Worm (Caenorhabditis elegans): ENCODE data around the gene C37C3.9.

Gene C37C3.9

DNA sequence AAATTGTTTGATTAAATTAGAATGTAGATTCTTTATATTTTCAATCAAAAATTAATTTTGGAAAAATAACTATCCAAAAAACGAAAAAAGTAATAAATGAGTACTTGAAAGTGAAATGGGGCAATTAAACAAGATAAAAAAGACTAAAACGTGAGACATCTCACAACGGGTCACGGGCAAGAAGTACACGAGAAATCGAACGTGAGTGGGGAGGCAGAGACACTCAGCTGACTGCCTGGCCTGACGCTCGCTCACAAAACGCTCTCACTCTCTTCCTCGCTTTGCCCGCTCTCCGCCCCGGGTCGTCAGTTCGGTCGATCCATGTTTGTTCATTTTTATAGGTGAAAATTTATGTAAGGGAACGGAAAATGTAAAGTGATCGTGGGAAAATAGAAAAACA, 6.2 kb downstream of the C37C3.9 start (continued):
- TF ChIP-seq nhr-6 (tag; optimal IDR thresholded peaks at IDR 0.05) (no peak), zip-11 (GFP tag; IDR thresholded peaks at IDR 0.05) (no peak), fkh-10 (GFP tag; optimal IDR thresholded peaks at IDR 0.05) (no peak), ZK546.5 (tag; optimal IDR thresholded peaks at IDR 0.05) (no peak), cey-2 (tag; optimal IDR thresholded peaks at IDR 0.05; ENCODE audit: borderline replicate concordance, insufficient read depth) (no peak), Y48G9A.11 (GFP tag; IDR thresholded peaks at IDR 0.05) (no peak), aha-1 (tag) (no peak), ZK337.2 (GFP tag; IDR thresholded peaks at IDR 0.05) (no peak), R02D3.7 (tag; optimal IDR thresholded peaks at IDR 0.05) (no peak), lsy-2 (tag; optimal IDR thresholded peaks at IDR 0.05) (peak in 1 of 2 experiments; percentile 16)

DNA sequence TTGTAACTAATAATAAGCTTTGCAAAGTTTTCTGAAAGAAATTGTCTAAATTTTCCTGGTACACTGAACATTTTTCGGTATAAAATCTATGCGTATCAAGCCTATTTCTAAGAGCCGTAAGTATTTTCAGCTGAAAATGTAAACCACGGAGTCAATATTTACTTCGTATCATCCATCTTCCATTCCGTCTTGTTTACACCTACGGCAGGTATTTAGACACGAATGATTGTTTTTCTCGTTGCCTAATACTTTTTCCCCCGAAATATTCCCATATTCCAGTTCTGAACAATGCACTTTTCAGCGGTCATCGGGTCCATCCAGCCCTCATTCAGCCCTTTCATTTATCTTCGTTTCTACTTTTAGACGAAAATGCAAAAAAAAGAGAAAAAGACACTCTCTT, 6.8 kb downstream of the C37C3.9 start:
- TF ChIP-seq madf-5 (GFP tag; IDR thresholded peaks at IDR 0.05) (no peak), zip-11 (GFP tag; IDR thresholded peaks at IDR 0.05) (no peak), daf-16 (GFP tag; optimal IDR thresholded peaks at IDR 0.05) (no peak), daf-16 (tag; optimal IDR thresholded peaks at IDR 0.05) (peak; percentile 74)

DNA sequence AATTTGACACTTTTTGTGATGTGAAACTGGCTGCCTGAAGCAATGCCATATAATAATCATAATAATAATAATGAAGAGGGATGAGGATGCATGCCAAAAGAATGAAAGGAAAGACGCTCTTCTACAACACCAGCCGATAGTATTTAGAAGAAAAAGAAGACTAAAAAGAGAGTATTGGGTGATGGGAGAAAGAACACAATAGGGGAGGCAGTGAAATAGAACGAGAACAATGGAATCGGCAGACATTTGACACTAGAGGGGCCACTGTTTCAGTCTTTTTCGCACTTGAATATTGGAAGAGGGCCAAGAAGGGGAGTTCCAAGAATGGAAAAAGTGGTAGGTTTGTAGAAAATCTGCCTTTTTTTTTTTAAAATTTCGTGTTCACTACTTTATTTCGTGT, 7.3 kb downstream of the C37C3.9 start, which contains the start of gene memo-1:
TSS of gene memo-1 (minus strand) at position 2 of the 400 bp plus-strand sequence.
- TF ChIP-seq F44E2.7 (GFP tag; IDR thresholded peaks at IDR 0.05), result no peak
- TF ChIP-seq dmd-6 (GFP tag; IDR thresholded peaks at IDR 0.05), result 0 out of 2 replicates have a peak, but pooled peaks have one; percentile 9
- TF ChIP-seq unc-62 (GFP tag; optimal IDR thresholded peaks at IDR 0.05 in 1 of 2), result peak in 1 of 2 experiments; percentile 89
- no peak for TF ChIP-seq unc-62 (tag; optimal IDR thresholded peaks at IDR 0.05)
- TF ChIP-seq lin-38 (GFP tag; IDR thresholded peaks at IDR 0.05), result 0 out of 2 replicates have a peak, but pooled peaks have one; percentile 17
- TF ChIP-seq aha-1 (tag), result peak; percentile 33

DNA sequence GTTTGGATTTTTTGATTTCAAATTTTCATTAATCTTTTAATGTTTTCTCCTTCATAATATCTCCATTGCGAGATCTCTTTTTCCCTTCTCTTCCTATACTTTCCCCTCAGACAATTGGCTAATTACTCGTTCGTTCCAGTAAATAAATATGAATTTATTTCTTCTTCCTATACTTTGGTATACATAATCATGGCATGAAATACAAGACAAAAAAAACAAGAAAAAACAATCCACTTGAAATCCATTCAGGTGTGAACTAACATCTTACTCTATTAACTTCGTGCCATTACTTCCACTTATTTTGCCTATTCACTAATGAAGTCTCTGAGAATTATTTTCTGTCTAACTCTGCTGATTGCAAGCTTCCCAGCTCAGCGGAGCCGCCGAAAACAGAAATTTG, 12.3 kb downstream of the C37C3.9 start, which contains the start of gene grd-8:
TSS of gene grd-8 (plus strand) at position 301 of the 400 bp plus-strand sequence.
- TF ChIP-seq ceh-82 (tag; optimal IDR thresholded peaks at IDR 0.05) (no peak), dve-1 (tag; optimal IDR thresholded peaks at IDR 0.05; ENCODE audit: insufficient read depth) (no peak)

DNA sequence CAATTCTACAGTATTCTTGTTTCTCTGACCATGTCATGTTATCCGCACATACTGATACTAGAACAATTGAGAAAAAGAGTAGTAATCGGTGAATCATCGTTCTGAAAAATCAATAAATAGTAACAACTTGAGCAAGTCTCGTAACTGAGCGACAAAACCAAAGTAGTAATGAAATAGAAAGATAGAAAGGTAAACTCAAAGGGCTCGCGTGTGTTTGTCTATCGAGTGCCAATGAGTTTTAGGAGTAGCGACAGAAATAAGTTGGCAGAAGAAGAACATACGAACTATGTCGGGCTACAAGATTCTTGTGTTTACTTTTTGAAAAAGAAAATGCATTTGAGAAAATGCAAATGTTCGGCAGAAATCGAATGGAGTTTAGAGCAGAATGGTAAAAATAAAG, 15.0 kb downstream of the C37C3.9 start, which contains the start of gene C37C3.12:
TSS of gene C37C3.12 (minus strand) at position 101 of the 400 bp plus-strand sequence.
- no peak for TF ChIP-seq zip-2 (tag; optimal IDR thresholded peaks at IDR 0.05)
- TF ChIP-seq F44E2.7 (GFP tag; IDR thresholded peaks at IDR 0.05), result no peak
- TF ChIP-seq fkh-10 (GFP tag; optimal IDR thresholded peaks at IDR 0.05), result no peak
- no peak for TF ChIP-seq lsy-2 (tag; optimal IDR thresholded peaks at IDR 0.05)
- TF ChIP-seq lin-39 (tag; optimal IDR thresholded peaks at IDR 0.05), result no peak
- TF ChIP-seq F37D6.2 (tag; optimal IDR thresholded peaks at IDR 0.05), result no peak
- TF ChIP-seq skn-1 (tag; optimal IDR thresholded peaks at IDR 0.05), result no peak
- no peak for TF ChIP-seq R02D3.7 (tag; optimal IDR thresholded peaks at IDR 0.05)
- TF ChIP-seq zfp-3 (GFP tag; conservative IDR thresholded peaks at IDR 0.05), result no peak
- TF ChIP-seq Y48G9A.11 (GFP tag; IDR thresholded peaks at IDR 0.05), result no peak
- no peak for TF ChIP-seq ZK546.5 (tag; optimal IDR thresholded peaks at IDR 0.05)
- TF ChIP-seq vab-7 (GFP tag; IDR thresholded peaks at IDR 0.05), result no peak
- no peak for TF ChIP-seq aly-2 (tag; optimal IDR thresholded peaks at IDR 0.05)
- TF ChIP-seq hlh-11 (tag; optimal IDR thresholded peaks at IDR 0.05), result no peak
- no peak for TF ChIP-seq unc-130 (GFP tag; optimal IDR thresholded peaks at IDR 0.05)
- TF ChIP-seq unc-39 (tag; optimal IDR thresholded peaks at IDR 0.05), result no peak
- TF ChIP-seq F10B5.3 (tag; optimal IDR thresholded peaks at IDR 0.05), result no peak
- no peak for TF ChIP-seq sdz-12 (GFP tag; optimal IDR thresholded peaks at IDR 0.05)
- TF ChIP-seq dve-1 (tag; optimal IDR thresholded peaks at IDR 0.05; ENCODE audit: insufficient read depth), result no peak
- TF ChIP-seq ZK337.2 (GFP tag; IDR thresholded peaks at IDR 0.05), result no peak

DNA sequence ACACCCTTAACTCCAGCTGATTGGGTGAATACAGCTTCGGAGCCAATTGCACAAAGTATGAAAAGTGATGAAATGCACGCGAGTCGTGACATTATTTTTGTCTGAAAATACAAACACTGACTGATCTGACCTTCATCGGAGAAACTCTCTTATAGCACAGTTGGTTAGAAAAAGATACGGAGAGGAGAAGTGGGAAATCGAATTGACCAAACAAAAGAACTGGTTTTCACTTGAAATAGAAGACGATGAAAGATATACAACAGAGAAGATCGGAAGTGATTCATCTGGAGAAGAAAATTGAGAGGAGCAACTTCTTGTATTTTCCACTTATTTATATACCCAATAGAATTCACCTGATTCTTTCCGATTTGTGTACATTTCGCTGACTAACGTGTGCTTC, 16.7 kb downstream of the C37C3.9 start, which contains the start of gene ttr-33:
TSS of gene ttr-33 (minus strand) at position 101 of the 400 bp plus-strand sequence.
- no peak for TF ChIP-seq skn-1 (tag; optimal IDR thresholded peaks at IDR 0.05)
- no peak for TF ChIP-seq dmd-6 (GFP tag; IDR thresholded peaks at IDR 0.05)
- TF ChIP-seq F44E2.7 (GFP tag; IDR thresholded peaks at IDR 0.05), result no peak
- no peak for TF ChIP-seq madf-9 (GFP tag; conservative IDR thresholded peaks at IDR 0.05)
- TF ChIP-seq zip-11 (GFP tag; IDR thresholded peaks at IDR 0.05), result no peak
- no peak for TF ChIP-seq nhr-102 (tag; optimal IDR thresholded peaks at IDR 0.05)
- peak; percentile 4 for TF ChIP-seq nhr-28 (tag; optimal IDR thresholded peaks at IDR 0.05)
- no peak for TF ChIP-seq R02D3.7 (tag; optimal IDR thresholded peaks at IDR 0.05)
- TF ChIP-seq snpc-4 (tag; optimal IDR thresholded peaks at IDR 0.05), result no peak
- no peak for TF ChIP-seq egl-43 (GFP tag; IDR thresholded peaks at IDR 0.05)
- TF ChIP-seq nhr-77 (tag; optimal IDR thresholded peaks at IDR 0.05), result no peak
- no peak for TF ChIP-seq nhr-11 (tag; optimal IDR thresholded peaks at IDR 0.05)
- peak; percentile 5 for TF ChIP-seq ama-1 (optimal IDR thresholded peaks at IDR 0.05)

Measured in whole organism, L4 larva.